Fruit fly (Drosophila melanogaster) whole organism, prepupa: ENCODE measurements around the gene CG10993.

Experiments
- CG11762 ChIP-seq: fragments of 200-800 bp; sonication (Bioruptor generic); optimal IDR thresholded peaks from 3 replicates; lab custom pipeline; 2016; ENCODE audit warnings: missing biosample characterization, missing genetic modification characterization; ENCODE audit not compliant: insufficient read depth
- CG6276 ChIP-seq: fragments of 200-800 bp; sonication (Bioruptor generic); optimal IDR thresholded peaks from 2 replicates; lab custom pipeline; 2017; ENCODE audit warnings: missing biosample characterization, mild to moderate bottlenecking, missing genetic modification characterization
- CG9139 ChIP-seq: fragments of 200-800 bp; sonication (Bioruptor generic); optimal IDR thresholded peaks from 3 replicates; lab custom pipeline; 2017; ENCODE audit warnings: missing biosample characterization, mild to moderate bottlenecking, missing genetic modification characterization
- dac ChIP-seq: fragments of 200-800 bp; sonication (Bioruptor generic); optimal IDR thresholded peaks from 2 replicates; lab custom pipeline; 2017; ENCODE audit warnings: missing biosample characterization, mild to moderate bottlenecking, missing genetic modification characterization
- ss ChIP-seq, 2 experiments: fragments of 200-800 bp; sonication (Bioruptor generic); optimal IDR thresholded peaks; 2 replicates in 1 of 2; 3 replicates in 1 of 2; lab custom pipeline; 2017 to 2018; ENCODE audit warnings: mild to moderate bottlenecking in 2 of 2, missing biosample characterization in 2 of 2, missing genetic modification characterization in 2 of 2, moderate library complexity in 1 of 2

dm6 chrX:13819682-13820081 is 28.8 kb upstream of the CG10993 start:
- no peak for TF ChIP-seq CG11762 (GFP tag; lab: Kevin White, UChicago)
- no peak for TF ChIP-seq dac
- no peak for TF ChIP-seq CG6276 (GFP tag; lab: Kevin White, UChicago)
- TF ChIP-seq CG9139, result no peak
- no peak for TF ChIP-seq ss (GFP tag; optimal IDR thresholded peaks at IDR 0.05; lab: Kevin White, UChicago)
